Worm (Caenorhabditis elegans): ENCODE results near the gene F20G2.1.

The F20G2.1 gene

DNA sequence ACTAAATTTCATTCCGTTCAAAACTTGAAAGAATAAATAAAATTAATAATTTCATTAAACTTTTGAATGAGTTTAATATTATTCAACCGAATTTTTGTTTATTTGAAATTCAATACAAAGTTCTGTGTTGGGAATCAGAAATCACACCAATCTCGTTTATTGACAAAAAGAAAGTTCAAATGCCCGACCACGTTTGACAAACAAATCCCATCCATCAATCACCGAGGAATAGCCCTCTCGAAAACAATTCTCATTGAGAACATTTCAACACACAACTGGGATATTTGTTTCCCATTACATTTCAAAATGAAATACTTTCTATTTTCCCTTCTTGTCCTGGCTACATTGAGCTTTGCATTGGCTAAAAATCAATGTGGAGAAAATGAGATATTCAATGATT, 24.5 kb upstream of the F20G2.1 start, which contains the start of gene F53C11.9:
Gene F53C11.9 (plus strand): TSS at position 159 of the 400 bp plus-strand sequence.
- TF ChIP-seq die-1 (tag; optimal IDR thresholded peaks at IDR 0.05) (no peak), snpc-1.1 (tag; optimal IDR thresholded peaks at IDR 0.05; ENCODE audit: insufficient read depth) (no peak), nhr-90 (tag; optimal IDR thresholded peaks at IDR 0.05) (no peak), F49E8.2 (tag; optimal IDR thresholded peaks at IDR 0.05; ENCODE audit: insufficient read depth) (no peak), xnd-1 (tag; optimal IDR thresholded peaks at IDR 0.05) (no peak), dox-1 (GFP tag; IDR thresholded peaks at IDR 0.05) (no peak), F39B2.1 (GFP tag; IDR thresholded peaks at IDR 0.05) (no peak), ztf-3 (GFP tag; optimal IDR thresholded peaks at IDR 0.05) (no peak), hlh-12 (tag; optimal IDR thresholded peaks at IDR 0.05) (no peak), lin-40 (tag; optimal IDR thresholded peaks at IDR 0.05) (no peak), nhr-27 (tag; optimal IDR thresholded peaks at IDR 0.05) (no peak), madf-3 (GFP tag; IDR thresholded peaks at IDR 0.05) (no peak), snpc-3.4 (tag; optimal IDR thresholded peaks at IDR 0.05) (no peak), F22D6.2 (tag; optimal IDR thresholded peaks at IDR 0.05) (no peak), attf-6 (GFP tag; IDR thresholded peaks at IDR 0.05) (no peak), aptf-3 (GFP tag; IDR thresholded peaks at IDR 0.05) (no peak)

- TF ChIP-seq nhr-80 (tag; optimal IDR thresholded peaks at IDR 0.05), result peak; percentile 46
- no peak for TF ChIP-seq ztf-3 (GFP tag; optimal IDR thresholded peaks at IDR 0.05)
- no peak for TF ChIP-seq egl-18 (GFP tag; IDR thresholded peaks at IDR 0.05)
These were observed 22.1 kb upstream of the F20G2.1 start, which contains the start of gene F53C11.1 for ce11 chrV:13775529-13775928. Gene F53C11.1 (plus strand): TSS chrV:13775796.

DNA sequence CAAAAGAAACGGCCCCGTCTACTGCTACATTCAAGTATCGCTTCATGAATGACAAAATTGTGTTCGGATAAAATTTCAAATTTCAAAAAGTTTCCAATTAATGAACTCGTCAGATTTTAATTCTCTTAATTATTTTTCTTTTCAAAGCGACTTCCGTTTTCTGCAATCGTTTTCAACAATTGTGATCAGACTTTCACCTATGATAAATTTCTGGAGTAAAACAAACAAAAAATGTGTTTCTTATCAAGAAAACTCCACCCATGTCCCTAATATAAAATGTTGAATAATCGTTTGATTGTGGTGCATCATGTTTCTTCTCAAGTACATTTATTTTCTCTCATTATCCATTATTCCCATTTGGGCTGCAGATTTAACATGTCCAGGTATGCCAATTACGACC, 17.8 kb upstream of the F20G2.1 start, which contains the start of gene F20G2.5:
Gene F20G2.5 (plus strand): TSS at position 301 of the 400 bp plus-strand sequence.
- no peak for TF ChIP-seq lag-1 (GFP tag; IDR thresholded peaks at IDR 0.05)
- TF ChIP-seq ztf-28 (GFP tag; IDR thresholded peaks at IDR 0.05), result no peak
- TF ChIP-seq aptf-3 (GFP tag; IDR thresholded peaks at IDR 0.05), result no peak
- no peak for TF ChIP-seq tbp1 (GFP tag; optimal IDR thresholded peaks at IDR 0.05)
- TF ChIP-seq F33H1.4 (GFP tag; IDR thresholded peaks at IDR 0.05), result no peak
- TF ChIP-seq pbrm-1 (GFP tag; IDR thresholded peaks at IDR 0.05), result no peak
- TF ChIP-seq T07F8.4 (tag; optimal IDR thresholded peaks at IDR 0.05), result no peak
- TF ChIP-seq sdz-38 (tag; optimal IDR thresholded peaks at IDR 0.05), result no peak
- TF ChIP-seq mcd-1 (GFP tag; IDR thresholded peaks at IDR 0.05), result no peak
- TF ChIP-seq die-1 (tag; optimal IDR thresholded peaks at IDR 0.05), result no peak
- no peak for TF ChIP-seq xnd-1 (tag; optimal IDR thresholded peaks at IDR 0.05)
- no peak for TF ChIP-seq T26A5.8 (tag; optimal IDR thresholded peaks at IDR 0.05)
- no peak for TF ChIP-seq ceh-40 (GFP tag; IDR thresholded peaks at IDR 0.05)
- TF ChIP-seq lir-1 (GFP tag; conservative IDR thresholded peaks at IDR 0.05), result no peak

ce11 chrV:13768941-13769436, 15.6 kb upstream of the F20G2.1 start, which contains the start of gene nas-24:
Gene nas-24 (plus strand): TSS chrV:13769386.
- TF ChIP-seq nfya-1 (tag; optimal IDR thresholded peaks at IDR 0.05; ENCODE audit: borderline replicate concordance, insufficient read depth) (no peak), F10E7.11 (tag; optimal IDR thresholded peaks at IDR 0.05) (no peak), akir-1 (GFP tag; optimal IDR thresholded peaks at IDR 0.05) (no peak), cebp-1 (GFP tag; IDR thresholded peaks at IDR 0.05) (no peak), cebp-1 (tag; optimal IDR thresholded peaks at IDR 0.05) (no peak), ets-4 (GFP tag; optimal IDR thresholded peaks at IDR 0.05) (no peak), bed-1 (GFP tag; IDR thresholded peaks at IDR 0.05) (no peak), ceh-27 (GFP tag; optimal IDR thresholded peaks at IDR 0.05) (no peak), lsy-27 (tag; optimal IDR thresholded peaks at IDR 0.05; ENCODE audit: borderline replicate concordance, insufficient read depth) (no peak), ztf-28 (GFP tag; IDR thresholded peaks at IDR 0.05) (no peak), xnd-1 (tag; optimal IDR thresholded peaks at IDR 0.05) (no peak), chd-7 (tag; optimal IDR thresholded peaks at IDR 0.05) (no peak), nfya-2 (GFP tag; IDR thresholded peaks at IDR 0.05) (no peak), athp-1 (tag; optimal IDR thresholded peaks at IDR 0.05) (no peak), D2030.7 (GFP tag; IDR thresholded peaks at IDR 0.05) (no peak), somi-1 (GFP tag; optimal IDR thresholded peaks at IDR 0.05) (no peak)

All from whole organism, young adult.